Worm (Caenorhabditis elegans): ENCODE results near the gene F36D3.1.

- TF ChIP-seq unc-55 (GFP tag; optimal IDR thresholded peaks at IDR 0.05) (no peak), madf-2 (tag; optimal IDR thresholded peaks at IDR 0.05) (no peak), ets-4 (tag; optimal IDR thresholded peaks at IDR 0.05) (no peak), ceh-24 (tag; optimal IDR thresholded peaks at IDR 0.05) (no peak), unc-86 (tag; optimal IDR thresholded peaks at IDR 0.05) (no peak), pag-3 (tag; optimal IDR thresholded peaks at IDR 0.05; ENCODE audit: borderline replicate concordance) (no peak), ama-1 (optimal IDR thresholded peaks at IDR 0.05) (no peak), elt-2 (tag; optimal IDR thresholded peaks at IDR 0.05) (no peak), tbx-2 (tag; optimal IDR thresholded peaks at IDR 0.05) (no peak), pax-1 (tag; optimal IDR thresholded peaks at IDR 0.05) (no peak), nhr-232 (tag; optimal IDR thresholded peaks at IDR 0.05) (no peak)
These were observed 15.5 kb upstream of the F36D3.1 start, which contains the start of gene srh-139 for ce11 chrV:16483681-16484080.

All from whole organism, late embryonic.